Fruit fly (Drosophila melanogaster) whole organism, prepupa: Measurements from ENCODE around the gene CG7916.

Experiments used
- Blimp-1 ChIP-seq: fragments of 200-800 bp; sonication (Bioruptor generic); optimal IDR thresholded peaks from 3 replicates; lab custom pipeline; 2017; ENCODE audit warnings: missing biosample characterization, missing genetic modification characterization, mild to moderate bottlenecking, moderate library complexity, missing genetic modification reagents
- CG10669 ChIP-seq: fragments of 200-800 bp; sonication (Bioruptor generic); optimal IDR thresholded peaks from 3 replicates; lab custom pipeline; 2018; ENCODE audit warnings: missing biosample characterization, mild to moderate bottlenecking, missing genetic modification characterization, moderate library complexity
- CG11294 ChIP-seq: fragments of 200-800 bp; sonication (Bioruptor generic); IDR thresholded peaks from 2 replicates; pipeline ENCODE4 v1.3.6; 2022; ENCODE audit warnings: missing biosample characterization, missing genetic modification characterization
- CG15336 ChIP-seq: fragments of 200-800 bp; sonication (Bioruptor generic); IDR thresholded peaks from 2 replicates; pipeline ENCODE4 v1.3.6; 2022; ENCODE audit warnings: missing biosample characterization, missing genetic modification characterization
- CG1621 ChIP-seq: fragments of 200-800 bp; sonication (Bioruptor generic); optimal IDR thresholded peaks from 3 replicates; lab custom pipeline; 2018; ENCODE audit warnings: missing biosample characterization, mild to moderate bottlenecking, missing genetic modification characterization
- CG3032 ChIP-seq: fragments of 200-800 bp; optimal IDR thresholded peaks from 2 replicates; lab custom pipeline; 2019; ENCODE audit warnings: missing biosample characterization, mild to moderate bottlenecking, missing genetic modification characterization, moderate library complexity
- CG34406 ChIP-seq: fragments of 200-800 bp; sonication (Bioruptor generic); optimal IDR thresholded peaks from 3 replicates; lab custom pipeline; 2016; ENCODE audit warnings: missing biosample characterization, missing genetic modification characterization
- CG6792 ChIP-seq: fragments of 200-800 bp; sonication (Bioruptor generic); optimal IDR thresholded peaks from 3 replicates; lab custom pipeline; 2016; ENCODE audit warnings: missing biosample characterization, missing genetic modification characterization
- CG7368 ChIP-seq: fragments of 200-800 bp; sonication (Bioruptor generic); optimal IDR thresholded peaks from 3 replicates; lab custom pipeline; 2016; ENCODE audit warnings: missing biosample characterization, missing genetic modification characterization
- CG8319 ChIP-seq: fragments of 200-800 bp; sonication (Bioruptor generic); optimal IDR thresholded peaks from 3 replicates; lab custom pipeline; 2016; ENCODE audit warnings: missing biosample characterization, missing genetic modification characterization
- CG8632 ChIP-seq: fragments of 200-800 bp; sonication (Bioruptor generic); optimal IDR thresholded peaks from 3 replicates; lab custom pipeline; 2016; ENCODE audit warnings: missing biosample characterization, missing genetic modification characterization
- CG9139 ChIP-seq: fragments of 200-800 bp; sonication (Bioruptor generic); optimal IDR thresholded peaks from 3 replicates; lab custom pipeline; 2017; ENCODE audit warnings: missing biosample characterization, mild to moderate bottlenecking, missing genetic modification characterization
- Eip78C ChIP-seq: fragments of 200-800 bp; sonication (Bioruptor generic); peaks from one replicate; lab custom pipeline; 2016; ENCODE audit warnings: missing biosample characterization, missing genetic modification characterization
- Ets21C ChIP-seq: fragments of 200-800 bp; sonication (Bioruptor generic); optimal IDR thresholded peaks from 3 replicates; lab custom pipeline; 2016; ENCODE audit warnings: missing biosample characterization, missing genetic modification characterization
- Lpt ChIP-seq: fragments of 200-800 bp; sonication (Bioruptor generic); optimal IDR thresholded peaks from 3 replicates; lab custom pipeline; 2016; ENCODE audit warnings: missing biosample characterization, missing genetic modification characterization
- Met ChIP-seq: fragments of 200-800 bp; sonication (Bioruptor generic); optimal IDR thresholded peaks from 3 replicates; lab custom pipeline; 2016; ENCODE audit warnings: missing biosample characterization, missing genetic modification characterization
- OdsH ChIP-seq: fragments of 200-800 bp; sonication (Bioruptor generic); optimal IDR thresholded peaks from 3 replicates; lab custom pipeline; 2016; ENCODE audit warnings: missing biosample characterization, missing genetic modification characterization
- Smox ChIP-seq: fragments of 200-800 bp; sonication (Bioruptor generic); optimal IDR thresholded peaks from 3 replicates; lab custom pipeline; 2016; ENCODE audit warnings: missing biosample characterization, missing genetic modification characterization
- achi ChIP-seq: fragments of 200-800 bp; sonication (Bioruptor generic); optimal IDR thresholded peaks from 3 replicates; lab custom pipeline; 2016; ENCODE audit warnings: missing biosample characterization, missing genetic modification characterization
- acj6 ChIP-seq: fragments of 200-800 bp; sonication (Bioruptor generic); optimal IDR thresholded peaks from 3 replicates; lab custom pipeline; 2016; ENCODE audit warnings: missing biosample characterization, missing genetic modification characterization
- cyc ChIP-seq: fragments of 200-800 bp; sonication (Bioruptor generic); optimal IDR thresholded peaks from 3 replicates; lab custom pipeline; 2016; ENCODE audit warnings: missing biosample characterization, missing genetic modification characterization
- dac ChIP-seq: fragments of 200-800 bp; sonication (Bioruptor generic); optimal IDR thresholded peaks from 2 replicates; lab custom pipeline; 2017; ENCODE audit warnings: missing biosample characterization, mild to moderate bottlenecking, missing genetic modification characterization
- dsx ChIP-seq: fragments of 200-800 bp; optimal IDR thresholded peaks from 3 replicates; lab custom pipeline; 2019; ENCODE audit warnings: missing biosample characterization, mild to moderate bottlenecking, missing genetic modification characterization, moderate library complexity; ENCODE audit not compliant: poor library complexity, severe bottlenecking
- eg ChIP-seq: fragments of 200-800 bp; sonication (Bioruptor generic); IDR thresholded peaks from 3 replicates; pipeline ENCODE4 v1.3.6; 2022; ENCODE audit warnings: missing biosample characterization, missing genetic modification characterization
- esn ChIP-seq: fragments of 200-800 bp; sonication (Bioruptor generic); optimal IDR thresholded peaks from 2 replicates; lab custom pipeline; 2016; ENCODE audit warnings: missing biosample characterization, mild to moderate bottlenecking, missing genetic modification characterization, moderate library complexity
- fd85E ChIP-seq: fragments of 200-800 bp; sonication (Bioruptor generic); optimal IDR thresholded peaks from 3 replicates; lab custom pipeline; 2016; ENCODE audit warnings: missing biosample characterization, missing genetic modification characterization
- fkh ChIP-seq: fragments of 200-800 bp; sonication (Bioruptor generic); optimal IDR thresholded peaks from 3 replicates; lab custom pipeline; 2017; ENCODE audit warnings: missing biosample characterization, mild to moderate bottlenecking, missing genetic modification characterization, moderate library complexity
- salr ChIP-seq, 2 experiments: fragments of 200-800 bp; sonication (Bioruptor generic); optimal IDR thresholded peaks; 3 replicates each; lab custom pipeline; 2016 to 2018; ENCODE audit warnings: missing biosample characterization in 2 of 2, missing genetic modification characterization in 2 of 2, mild to moderate bottlenecking in 1 of 2
- ss ChIP-seq, 2 experiments: fragments of 200-800 bp; sonication (Bioruptor generic); optimal IDR thresholded peaks; 2 replicates in 1 of 2; 3 replicates in 1 of 2; lab custom pipeline; 2017 to 2018; ENCODE audit warnings: mild to moderate bottlenecking in 2 of 2, missing biosample characterization in 2 of 2, missing genetic modification characterization in 2 of 2, moderate library complexity in 1 of 2
- svp ChIP-seq: fragments of 200-800 bp; sonication (Bioruptor generic); peaks from one replicate; lab custom pipeline; 2016; ENCODE audit warnings: missing biosample characterization, missing genetic modification characterization
- topi ChIP-seq: fragments of 200-800 bp; sonication (Bioruptor generic); optimal IDR thresholded peaks from 3 replicates; lab custom pipeline; 2016; ENCODE audit warnings: missing biosample characterization, missing genetic modification characterization
- vri ChIP-seq: fragments of 200-800 bp; sonication (Bioruptor generic); optimal IDR thresholded peaks from 3 replicates; lab custom pipeline; 2016; ENCODE audit warnings: missing biosample characterization, mild to moderate bottlenecking, missing genetic modification characterization

The CG7916 gene

dm6 chr2L:13804561-13805067 lies 41.9 kb upstream of the CG7916 start (continued):
- TF ChIP-seq ss (GFP tag; optimal IDR thresholded peaks at IDR 0.05; lab: Kevin White, UChicago) (peak; percentile 44 to 75), salr (GFP tag; optimal IDR thresholded peaks at IDR 0.05; lab: Kevin White, UChicago) (no peak), dsx (GFP tag; lab: Kevin White, UChicago) (peak; percentile 20), CG3032 (tag; lab: Kevin White, UChicago) (no peak), fd85E (no peak), CG15336 (no peak)

DNA sequence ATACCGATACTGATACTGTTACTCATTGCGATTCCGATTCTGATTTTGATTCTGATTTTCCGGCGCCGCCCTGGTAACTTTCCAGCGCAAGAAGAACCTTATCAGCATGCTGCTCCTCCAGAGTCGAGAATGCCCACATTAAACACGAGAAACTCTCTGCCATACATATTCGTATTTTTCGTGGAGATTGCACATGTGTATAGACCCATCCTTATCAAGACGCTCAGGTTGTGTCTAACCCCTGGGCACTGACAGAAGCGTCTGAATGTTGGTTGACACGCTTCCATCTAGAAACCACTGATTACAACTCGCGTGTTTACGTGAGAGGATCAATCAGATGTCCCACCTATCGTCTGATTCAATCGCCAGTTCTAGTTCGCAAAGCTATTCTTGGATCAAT lies 41.4 kb upstream of the CG7916 start:
- peak; percentile 94 for TF ChIP-seq svp (GFP tag; lab: Kevin White, UChicago)
- no peak for TF ChIP-seq eg (GFP tag; lab: Robert Waterston, UW)
- TF ChIP-seq salr (GFP tag; optimal IDR thresholded peaks at IDR 0.05; lab: Kevin White, UChicago): no peak

dm6 chr2L:13807097-13807496 lies 39.5 kb upstream of the CG7916 start:
- no peak for TF ChIP-seq Blimp-1 (GFP tag; lab: Kevin White, UChicago)
- peak; percentile 60 for TF ChIP-seq fkh
- peak; percentile 2 for TF ChIP-seq topi
- TF ChIP-seq achi (GFP tag; lab: Kevin White, UChicago): no peak
- no peak for TF ChIP-seq CG1621 (tag; lab: Kevin White, UChicago)
- no peak for TF ChIP-seq CG3032 (tag; lab: Kevin White, UChicago)
- peak; percentile 42 for TF ChIP-seq Eip78C (GFP tag; lab: Kevin White, UChicago)

dm6 chr2L:13807959-13808358 lies 38.6 kb upstream of the CG7916 start:
- no peak for TF ChIP-seq CG6792 (GFP tag; lab: Kevin White, UChicago)
- no peak for TF ChIP-seq Smox
- no peak for TF ChIP-seq CG7368
- TF ChIP-seq dsx (GFP tag; lab: Kevin White, UChicago): no peak
- peak; percentile 40 for TF ChIP-seq esn (GFP tag; lab: Kevin White, UChicago)
- no peak for TF ChIP-seq dac (GFP tag; lab: Kevin White, UChicago)
- TF ChIP-seq CG10669 (GFP tag; lab: Kevin White, UChicago): no peak
- no peak for TF ChIP-seq CG3032 (tag; lab: Kevin White, UChicago)
- TF ChIP-seq vri (GFP tag; lab: Kevin White, UChicago): no peak
- no peak for TF ChIP-seq CG9139 (GFP tag; lab: Kevin White, UChicago)
- no peak for TF ChIP-seq ss (GFP tag; optimal IDR thresholded peaks at IDR 0.05; lab: Kevin White, UChicago)
- no peak for TF ChIP-seq acj6 (GFP tag; lab: Kevin White, UChicago)
- no peak for TF ChIP-seq CG8319 (GFP tag; lab: Kevin White, UChicago)
- TF ChIP-seq svp (GFP tag; lab: Kevin White, UChicago): no peak
- peak; percentile 64 for TF ChIP-seq Eip78C (GFP tag; lab: Kevin White, UChicago)
- TF ChIP-seq OdsH: no peak
- no peak for TF ChIP-seq CG8632 (GFP tag; lab: Kevin White, UChicago)
- TF ChIP-seq fd85E: no peak
- TF ChIP-seq CG11294 (GFP tag; lab: Robert Waterston, UW): no peak
- peak; percentile 39 for TF ChIP-seq fkh
- no peak for TF ChIP-seq CG34406 (GFP tag; lab: Kevin White, UChicago)
- TF ChIP-seq Met: no peak

- peak; percentile 100 for TF ChIP-seq fkh
- no peak for TF ChIP-seq CG10669 (GFP tag; lab: Kevin White, UChicago)
Measured at dm6 chr2L:13811323-13811722, 35.2 kb upstream of the CG7916 start, which contains the start of the genes Adat1 and CG16865. Adat1 (minus strand) TSS chr2L:13811474. CG16865 (plus strand) TSS chr2L:13811522.

DNA sequence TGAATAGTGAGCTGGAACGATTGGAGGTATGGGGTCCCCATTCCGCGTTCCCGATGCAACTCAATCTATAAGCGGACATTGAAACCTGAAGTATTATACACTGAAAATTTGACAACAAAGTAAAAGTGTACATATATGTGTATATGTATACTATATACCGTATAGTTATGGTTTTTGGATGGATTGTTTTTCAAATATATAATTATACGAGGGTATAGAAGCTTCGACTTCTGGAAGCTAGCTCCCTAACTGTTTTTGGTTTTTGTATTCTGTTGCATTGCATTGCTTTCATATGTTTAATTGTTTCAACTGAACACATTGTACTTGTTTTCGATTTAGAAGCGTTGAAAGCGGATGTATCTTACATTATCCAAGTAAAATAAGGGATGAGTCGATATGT lies 33.4 kb upstream of the CG7916 start, which contains the start of gene CG16888:
Gene CG16888 (minus strand): TSS at position 101 of the 400 bp plus-strand sequence.
- no peak for TF ChIP-seq OdsH
- no peak for TF ChIP-seq fd85E
- TF ChIP-seq Blimp-1 (GFP tag; lab: Kevin White, UChicago): no peak
- TF ChIP-seq vri (GFP tag; lab: Kevin White, UChicago): no peak
- TF ChIP-seq CG9139 (GFP tag; lab: Kevin White, UChicago): no peak
- no peak for TF ChIP-seq Lpt (GFP tag; lab: Kevin White, UChicago)
- TF ChIP-seq CG8319 (GFP tag; lab: Kevin White, UChicago): no peak
- no peak for TF ChIP-seq cyc
- TF ChIP-seq Ets21C (GFP tag; lab: Kevin White, UChicago): no peak
